Fruit fly (Drosophila melanogaster) whole organism, embryonic: ENCODE data around the gene CG31495.

ENCODE experiments used
- B-H1 ChIP-seq: fragments of 200-800 bp; sonication (Bioruptor generic); IDR thresholded peaks from 3 replicates; pipeline ENCODE4 v1.3.6; 2022; ENCODE audit warnings: missing biosample characterization, missing genetic modification characterization
- Blimp-1 ChIP-seq: fragments of 200-800 bp; sonication (Bioruptor generic); optimal IDR thresholded peaks from 3 replicates; lab custom pipeline; 2018; ENCODE audit warnings: missing biosample characterization, missing genetic modification characterization, mild to moderate bottlenecking, moderate library complexity, missing genetic modification reagents
- CG10147 ChIP-seq: fragments of 200-800 bp; sonication (Bioruptor generic); optimal IDR thresholded peaks from 2 replicates; lab custom pipeline; 2019; ENCODE audit warnings: missing biosample characterization, mild to moderate bottlenecking, missing genetic modification characterization, moderate library complexity
- CG13123 ChIP-seq: fragments of 200-800 bp; sonication (Bioruptor generic); optimal IDR thresholded peaks from 2 replicates; lab custom pipeline; 2016; ENCODE audit warnings: missing biosample characterization, missing genetic modification characterization
- CG13296 ChIP-seq: fragments of 200-800 bp; sonication (Bioruptor generic); optimal IDR thresholded peaks from 3 replicates; lab custom pipeline; 2018; ENCODE audit warnings: missing biosample characterization, mild to moderate bottlenecking, missing genetic modification characterization
- CG13424 ChIP-seq: fragments of 200-800 bp; sonication (Bioruptor generic); optimal IDR thresholded peaks from 2 replicates; lab custom pipeline; 2019; ENCODE audit warnings: missing biosample characterization, mild to moderate bottlenecking, missing genetic modification characterization, moderate library complexity
- CG15601 ChIP-seq: fragments of 200-800 bp; sonication (Bioruptor generic); optimal IDR thresholded peaks from 3 replicates; lab custom pipeline; 2019; ENCODE audit warnings: missing biosample characterization, mild to moderate bottlenecking, missing genetic modification characterization, moderate library complexity
- CG15696 ChIP-seq: fragments of 200-800 bp; sonication (Bioruptor generic); optimal IDR thresholded peaks from 2 replicates; lab custom pipeline; 2019; ENCODE audit warnings: missing biosample characterization, mild to moderate bottlenecking, missing genetic modification characterization, moderate library complexity
- CG17361 ChIP-seq: fragments of 200-800 bp; sonication (Bioruptor generic); IDR thresholded peaks from 3 replicates; pipeline ENCODE4 v1.3.6; 2022; ENCODE audit warnings: missing biosample characterization, missing genetic modification characterization
- CG18476 ChIP-seq: fragments of 200-800 bp; sonication (Bioruptor generic); optimal IDR thresholded peaks from 2 replicates; lab custom pipeline; 2016; ENCODE audit warnings: missing biosample characterization, mild to moderate bottlenecking, missing genetic modification characterization
- CG18619 ChIP-seq: fragments of 200-800 bp; sonication (Bioruptor generic); optimal IDR thresholded peaks from 3 replicates; lab custom pipeline; 2017; ENCODE audit warnings: missing biosample characterization, mild to moderate bottlenecking, missing genetic modification characterization
- CG30403 ChIP-seq: fragments of 200-800 bp; sonication (Bioruptor generic); optimal IDR thresholded peaks from 3 replicates; lab custom pipeline; 2016; ENCODE audit warnings: missing biosample characterization, missing genetic modification characterization
- CG31224 ChIP-seq: fragments of 200-800 bp; sonication (Bioruptor generic); IDR thresholded peaks from 2 replicates; pipeline ENCODE4 v1.3.6; 2022; ENCODE audit warnings: missing biosample characterization, missing genetic modification characterization
- CG7556 ChIP-seq: fragments of 200-800 bp; sonication (Bioruptor generic); optimal IDR thresholded peaks from 2 replicates; lab custom pipeline; 2017; ENCODE audit warnings: missing biosample characterization, mild to moderate bottlenecking, missing genetic modification characterization
- CG9215 ChIP-seq: fragments of 200-800 bp; sonication (Bioruptor generic); IDR thresholded peaks from 2 replicates; pipeline ENCODE4 v1.3.6; 2022; ENCODE audit warnings: missing biosample characterization, missing genetic modification characterization
- CG9727 ChIP-seq: fragments of 200-800 bp; sonication (Bioruptor generic); optimal IDR thresholded peaks from 3 replicates; lab custom pipeline; 2017; ENCODE audit warnings: missing biosample characterization, mild to moderate bottlenecking, missing genetic modification characterization
- D19A ChIP-seq: fragments of 200-800 bp; optimal IDR thresholded peaks from 3 replicates; lab custom pipeline; 2019; ENCODE audit warnings: missing biosample characterization, mild to moderate bottlenecking, missing genetic modification characterization, moderate library complexity
- D19B ChIP-seq: fragments of 200-800 bp; sonication (Bioruptor generic); optimal IDR thresholded peaks from 2 replicates; lab custom pipeline; 2017; ENCODE audit warnings: missing biosample characterization, mild to moderate bottlenecking, missing genetic modification characterization
- E2f2 ChIP-seq: fragments of 200-800 bp; sonication (Bioruptor generic); IDR thresholded peaks from 2 replicates; pipeline ENCODE4 v1.3.6; 2022; ENCODE audit warnings: missing biosample characterization, missing genetic modification characterization
- Hr3 ChIP-seq: fragments of 200-800 bp; sonication (Bioruptor generic); optimal IDR thresholded peaks from 3 replicates; lab custom pipeline; 2016; ENCODE audit warnings: missing biosample characterization, missing genetic modification characterization
- MESR4 ChIP-seq: fragments of 200-800 bp; sonication (Bioruptor generic); optimal IDR thresholded peaks from 2 replicates; lab custom pipeline; 2018; ENCODE audit warnings: missing biosample characterization, mild to moderate bottlenecking, missing genetic modification characterization, moderate library complexity
- NFAT ChIP-seq: fragments of 200-800 bp; sonication (Bioruptor generic); IDR thresholded peaks from 2 replicates; pipeline ENCODE4 v1.3.6; 2022; ENCODE audit warnings: missing biosample characterization, missing genetic modification characterization
- Sox100B ChIP-seq: fragments of 200-800 bp; sonication (Bioruptor generic); optimal IDR thresholded peaks from 3 replicates; lab custom pipeline; 2018; ENCODE audit warnings: missing biosample characterization, mild to moderate bottlenecking, missing genetic modification characterization
- Sry-β ChIP-seq: fragments of 200-800 bp; sonication (Bioruptor generic); optimal IDR thresholded peaks from 2 replicates; lab custom pipeline; 2018; ENCODE audit warnings: missing biosample characterization, mild to moderate bottlenecking, missing genetic modification characterization, moderate library complexity
- Ssrp ChIP-seq: fragments of 200-800 bp; sonication (Bioruptor generic); optimal IDR thresholded peaks from 2 replicates; lab custom pipeline; 2018; ENCODE audit warnings: missing biosample characterization, mild to moderate bottlenecking, missing genetic modification characterization, moderate library complexity
- aop ChIP-seq: fragments of 200-800 bp; sonication (Bioruptor generic); IDR thresholded peaks from 2 replicates; pipeline ENCODE4 v1.3.6; 2022; ENCODE audit warnings: missing biosample characterization, missing genetic modification characterization
- cwo ChIP-seq: fragments of 200-800 bp; sonication (Bioruptor generic); optimal IDR thresholded peaks from 3 replicates; lab custom pipeline; 2017; ENCODE audit warnings: missing biosample characterization, missing genetic modification characterization, mild to moderate bottlenecking, moderate library complexity, missing genetic modification reagents
- dmrt99B ChIP-seq: fragments of 200-800 bp; sonication (Bioruptor generic); optimal IDR thresholded peaks from 2 replicates; lab custom pipeline; 2018; ENCODE audit warnings: missing biosample characterization, mild to moderate bottlenecking, missing genetic modification characterization, moderate library complexity
- dysf ChIP-seq: fragments of 200-800 bp; sonication (Bioruptor generic); IDR thresholded peaks from 3 replicates; pipeline ENCODE4 v1.3.6; 2022; ENCODE audit warnings: missing biosample characterization, missing genetic modification characterization
- eve ChIP-seq, 2 experiments: fragments of >200 bp; optimal IDR thresholded peaks; 2 replicates each; lab custom pipeline; 2017; ENCODE audit warnings: missing biosample characterization in 2 of 2, missing genetic modification characterization in 2 of 2
- ewg ChIP-seq: fragments of 200-800 bp; sonication (Bioruptor generic); optimal IDR thresholded peaks from 3 replicates; lab custom pipeline; 2017; ENCODE audit warnings: mild to moderate bottlenecking, missing biosample characterization, missing genetic modification reagents, missing genetic modification characterization
- fd96Cb ChIP-seq: fragments of 200-800 bp; sonication (Bioruptor generic); optimal IDR thresholded peaks from 2 replicates; lab custom pipeline; 2018; ENCODE audit warnings: missing biosample characterization, mild to moderate bottlenecking, missing genetic modification characterization, moderate library complexity
- gem ChIP-seq: fragments of 200-800 bp; sonication (Bioruptor generic); optimal IDR thresholded peaks from 2 replicates; lab custom pipeline; 2019; ENCODE audit warnings: missing biosample characterization, mild to moderate bottlenecking, missing genetic modification characterization, moderate library complexity
- lab ChIP-seq: fragments of 200-800 bp; sonication (Bioruptor generic); optimal IDR thresholded peaks from 3 replicates; lab custom pipeline; 2017; ENCODE audit warnings: missing biosample characterization, missing genetic modification characterization, mild to moderate bottlenecking, moderate library complexity, missing genetic modification reagents
- nmo ChIP-seq: fragments of 200-800 bp; sonication (Bioruptor generic); optimal IDR thresholded peaks from 2 replicates; lab custom pipeline; 2018; ENCODE audit warnings: missing biosample characterization, mild to moderate bottlenecking, missing genetic modification characterization, moderate library complexity
- oc ChIP-seq: fragments of 200-800 bp; sonication (Bioruptor generic); optimal IDR thresholded peaks from 2 replicates; lab custom pipeline; 2018; ENCODE audit warnings: missing biosample characterization, mild to moderate bottlenecking, missing genetic modification characterization, moderate library complexity
- p53 ChIP-seq: fragments of 200-800 bp; sonication (Bioruptor generic); optimal IDR thresholded peaks from 2 replicates; lab custom pipeline; 2016; ENCODE audit warnings: missing biosample characterization, missing genetic modification characterization
- phol ChIP-seq: fragments of 200-800 bp; sonication (Bioruptor generic); optimal IDR thresholded peaks from 3 replicates; lab custom pipeline; 2018; ENCODE audit warnings: missing biosample characterization, mild to moderate bottlenecking, missing genetic modification characterization, moderate library complexity
- sc ChIP-seq, 3 experiments: fragments of >200 bp in 2 of 3; fragments of 200-800 bp in 1 of 3; sonication (Bioruptor generic) in 1 of 3; optimal IDR thresholded peaks; 2 replicates in 2 of 3; 3 replicates in 1 of 3; lab custom pipeline; 2017; ENCODE audit warnings: mild to moderate bottlenecking in 1 of 3, missing biosample characterization in 1 of 3, missing genetic modification characterization in 1 of 3, missing genetic modification reagents in 1 of 3
- scrt ChIP-seq: fragments of 200-800 bp; sonication (Bioruptor generic); optimal IDR thresholded peaks from 2 replicates; lab custom pipeline; 2018; ENCODE audit warnings: missing biosample characterization, mild to moderate bottlenecking, missing genetic modification characterization, moderate library complexity
- sens ChIP-seq: fragments of 200-800 bp; sonication (Bioruptor generic); peaks from one replicate; lab custom pipeline; 2016; ENCODE audit warnings: missing biosample characterization, missing genetic modification characterization

The CG31495 gene

DNA sequence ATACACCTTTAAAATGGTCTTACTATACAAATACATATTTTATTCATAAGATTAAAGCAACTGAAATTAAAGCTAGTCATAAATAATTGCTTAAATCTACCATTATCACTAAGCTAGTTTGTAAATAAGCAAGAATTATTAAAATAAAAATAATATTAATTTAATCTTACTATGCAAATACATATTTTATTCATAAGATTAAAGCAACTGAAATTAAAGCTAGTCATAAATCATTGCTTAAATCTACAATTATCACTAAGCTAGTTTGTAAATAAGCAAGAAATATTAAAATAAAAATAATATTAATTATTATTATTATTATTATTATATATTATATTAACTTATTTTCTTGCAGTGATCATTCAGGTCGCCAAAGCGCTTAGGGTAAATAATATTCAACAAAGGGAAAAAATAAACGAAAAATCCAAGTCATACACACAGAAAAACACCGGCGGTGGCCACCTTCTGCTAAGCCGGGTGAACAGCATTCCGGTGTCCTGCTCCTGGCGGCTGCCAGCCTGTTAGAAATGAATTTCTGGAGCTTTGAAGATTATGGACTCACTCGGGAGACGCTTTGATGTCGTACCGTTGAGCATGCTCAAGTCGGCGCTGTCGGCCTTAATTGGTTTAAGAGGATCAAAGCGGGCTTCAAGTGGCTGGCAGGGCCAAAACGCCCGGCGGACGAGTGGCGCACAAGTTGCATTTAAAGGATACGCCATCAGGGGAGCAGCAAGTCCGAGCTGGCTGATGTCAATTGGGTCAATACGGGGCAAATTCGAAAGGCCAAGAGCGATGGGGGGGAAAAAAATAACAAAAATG, 35.6 kb downstream of the CG31495 start (continued):
- TF ChIP-seq Ssrp (tag; lab: Kevin White, UChicago) (peak; percentile 10), CG15601 (tag; lab: Kevin White, UChicago) (peak; percentile 9), Sry-β (no peak), D19A (tag; lab: Kevin White, UChicago) (peak; percentile 79), CG10147 (peak; percentile 21), CG17361 (GFP tag; lab: Robert Waterston, UW) (peak; percentile 73; the same call in 1 of the 3 replicates), NFAT (no peak), MESR4 (GFP tag; lab: Kevin White, UChicago) (no peak), CG13296 (GFP tag; lab: Kevin White, UChicago) (peak; percentile 46), CG31224 (peak; percentile 100), D19B (GFP tag; lab: Kevin White, UChicago) (no peak), sens (GFP tag; lab: Kevin White, UChicago) (peak; percentile 59), CG13123 (GFP tag; lab: Kevin White, UChicago) (no peak), oc (tag; lab: Kevin White, UChicago) (no peak), dmrt99B (tag; lab: Kevin White, UChicago) (peak; percentile 59), fd96Cb (tag; lab: Kevin White, UChicago) (peak; percentile 29), phol (tag; lab: Kevin White, UChicago) (peak; percentile 37), CG15696 (tag; lab: Kevin White, UChicago) (no peak), CG18476 (GFP tag; lab: Kevin White, UChicago) (peak; percentile 21), E2f2 (peak; percentile 13; the same call in 1 of the 2 replicates), aop (GFP tag; lab: Robert Waterston, UW) (no peak), CG30403 (peak; percentile 53), eve (GFP tag; optimal IDR thresholded peaks at IDR 0.05; lab: Kevin White, UChicago) (peak in 1 of 2 experiments; percentile 42), CG13424 (tag; lab: Kevin White, UChicago) (peak; percentile 51), B-H1 (GFP tag; lab: Robert Waterston, UW) (no peak), sc (optimal IDR thresholded peaks at IDR 0.05; lab: Kevin White, UChicago) (no peak), sc (GFP tag; optimal IDR thresholded peaks at IDR 0.05; lab: Kevin White, UChicago) (peak; percentile 4), CG9215 (GFP tag; lab: Robert Waterston, UW) (peak; percentile 25; the same call in 1 of the 2 replicates), Sox100B (peak; percentile 64), cwo (GFP tag; lab: Kevin White, UChicago) (peak; percentile 42), dysf (GFP tag; lab: Robert Waterston, UW) (peak; percentile 59), gem (tag; lab: Kevin White, UChicago) (peak; percentile 67), CG7556 (peak; percentile 78), lab (GFP tag; lab: Kevin White, UChicago) (peak; percentile 53), p53 (GFP tag; lab: Kevin White, UChicago) (no peak), CG18619 (peak; percentile 15), Blimp-1 (GFP tag; lab: Kevin White, UChicago) (peak; percentile 57), ewg (peak; percentile 60), nmo (GFP tag; lab: Kevin White, UChicago) (peak; percentile 32), Hr3 (GFP tag; lab: Kevin White, UChicago) (peak; percentile 26), CG9727 (peak; percentile 59), scrt (GFP tag; lab: Kevin White, UChicago) (peak; percentile 8)
